Fruit fly (Drosophila melanogaster) whole organism, prepupa: Measurements from ENCODE around the gene CG12643.

Source experiments
- Blimp-1 ChIP-seq: fragments of 200-800 bp; sonication (Bioruptor generic); optimal IDR thresholded peaks from 3 replicates; lab custom pipeline; 2017; ENCODE audit warnings: missing biosample characterization, missing genetic modification characterization, mild to moderate bottlenecking, moderate library complexity, missing genetic modification reagents
- CG10631 ChIP-seq: fragments of 200-800 bp; sonication (Bioruptor generic); optimal IDR thresholded peaks from 2 replicates; lab custom pipeline; 2016; ENCODE audit warnings: missing biosample characterization, missing genetic modification characterization
- CG11902 ChIP-seq: fragments of 200-800 bp; sonication (Bioruptor generic); optimal IDR thresholded peaks from 3 replicates; lab custom pipeline; 2016; ENCODE audit warnings: missing biosample characterization, missing genetic modification characterization
- CG15336 ChIP-seq: fragments of 200-800 bp; sonication (Bioruptor generic); IDR thresholded peaks from 2 replicates; pipeline ENCODE4 v1.3.6; 2022; ENCODE audit warnings: missing biosample characterization, missing genetic modification characterization
- CG1621 ChIP-seq: fragments of 200-800 bp; sonication (Bioruptor generic); optimal IDR thresholded peaks from 3 replicates; lab custom pipeline; 2018; ENCODE audit warnings: missing biosample characterization, mild to moderate bottlenecking, missing genetic modification characterization
- CG16779 ChIP-seq: fragments of 200-800 bp; sonication (Bioruptor generic); optimal IDR thresholded peaks from 3 replicates; lab custom pipeline; 2017; ENCODE audit warnings: missing biosample characterization, mild to moderate bottlenecking, missing genetic modification characterization
- CG3032 ChIP-seq: fragments of 200-800 bp; optimal IDR thresholded peaks from 2 replicates; lab custom pipeline; 2019; ENCODE audit warnings: missing biosample characterization, mild to moderate bottlenecking, missing genetic modification characterization, moderate library complexity
- CG31627 ChIP-seq: fragments of 200-800 bp; sonication (Bioruptor generic); optimal IDR thresholded peaks from 3 replicates; lab custom pipeline; 2016; ENCODE audit warnings: missing biosample characterization, missing genetic modification characterization
- CG34406 ChIP-seq: fragments of 200-800 bp; sonication (Bioruptor generic); optimal IDR thresholded peaks from 3 replicates; lab custom pipeline; 2016; ENCODE audit warnings: missing biosample characterization, missing genetic modification characterization
- CG3919 ChIP-seq: fragments of 200-800 bp; sonication (Bioruptor generic); optimal IDR thresholded peaks from 3 replicates; lab custom pipeline; 2016; ENCODE audit warnings: missing biosample characterization, missing genetic modification characterization
- CG6163 ChIP-seq: fragments of 200-800 bp; sonication (Bioruptor generic); IDR thresholded peaks from 3 replicates; pipeline ENCODE4 v1.3.6; 2022; ENCODE audit warnings: missing biosample characterization, missing genetic modification characterization
- CG6276 ChIP-seq: fragments of 200-800 bp; sonication (Bioruptor generic); optimal IDR thresholded peaks from 2 replicates; lab custom pipeline; 2017; ENCODE audit warnings: missing biosample characterization, mild to moderate bottlenecking, missing genetic modification characterization
- CG6792 ChIP-seq: fragments of 200-800 bp; sonication (Bioruptor generic); optimal IDR thresholded peaks from 3 replicates; lab custom pipeline; 2016; ENCODE audit warnings: missing biosample characterization, missing genetic modification characterization
- CG6808 ChIP-seq: fragments of 200-800 bp; sonication (Bioruptor generic); optimal IDR thresholded peaks from 3 replicates; lab custom pipeline; 2017; ENCODE audit warnings: missing biosample characterization, missing genetic modification characterization, mild to moderate bottlenecking, moderate library complexity, missing genetic modification reagents
- CG6854 ChIP-seq: fragments of 200-800 bp; sonication (Bioruptor generic); optimal IDR thresholded peaks from 2 replicates; lab custom pipeline; 2017; ENCODE audit warnings: missing biosample characterization, mild to moderate bottlenecking, missing genetic modification characterization
- CG8119 ChIP-seq: fragments of 200-800 bp; sonication (Bioruptor generic); IDR thresholded peaks from 3 replicates; pipeline ENCODE4 v1.3.6; 2022; ENCODE audit warnings: missing biosample characterization, missing genetic modification characterization
- Eip75B ChIP-seq: fragments of 200-800 bp; sonication (Bioruptor generic); optimal IDR thresholded peaks from 3 replicates; lab custom pipeline; 2016; ENCODE audit warnings: missing biosample characterization, missing genetic modification characterization
- Eip78C ChIP-seq: fragments of 200-800 bp; sonication (Bioruptor generic); peaks from one replicate; lab custom pipeline; 2016; ENCODE audit warnings: missing biosample characterization, missing genetic modification characterization
- Eip93F ChIP-seq: fragments of 200-800 bp; sonication (Bioruptor generic); optimal IDR thresholded peaks from 2 replicates; lab custom pipeline; 2016; ENCODE audit warnings: missing biosample characterization, mild to moderate bottlenecking, missing genetic modification characterization
- Ets21C ChIP-seq: fragments of 200-800 bp; sonication (Bioruptor generic); optimal IDR thresholded peaks from 3 replicates; lab custom pipeline; 2016; ENCODE audit warnings: missing biosample characterization, missing genetic modification characterization
- Ets96B ChIP-seq: fragments of 200-800 bp; optimal IDR thresholded peaks from 2 replicates; lab custom pipeline; 2019; ENCODE audit warnings: missing biosample characterization, mild to moderate bottlenecking, missing genetic modification characterization, moderate library complexity
- Gug ChIP-seq: fragments of 200-800 bp; sonication (Bioruptor generic); IDR thresholded peaks from 2 replicates; pipeline ENCODE4 v1.3.6; 2022; ENCODE audit warnings: missing biosample characterization, missing genetic modification characterization
- Hr39 ChIP-seq: fragments of 200-800 bp; sonication (Bioruptor generic); optimal IDR thresholded peaks from 2 replicates; lab custom pipeline; 2016; ENCODE audit warnings: missing biosample characterization, missing genetic modification characterization
- Lpt ChIP-seq: fragments of 200-800 bp; sonication (Bioruptor generic); optimal IDR thresholded peaks from 3 replicates; lab custom pipeline; 2016; ENCODE audit warnings: missing biosample characterization, missing genetic modification characterization
- Met ChIP-seq: fragments of 200-800 bp; sonication (Bioruptor generic); optimal IDR thresholded peaks from 3 replicates; lab custom pipeline; 2016; ENCODE audit warnings: missing biosample characterization, missing genetic modification characterization
- OdsH ChIP-seq: fragments of 200-800 bp; sonication (Bioruptor generic); optimal IDR thresholded peaks from 3 replicates; lab custom pipeline; 2016; ENCODE audit warnings: missing biosample characterization, missing genetic modification characterization
- Sox15 ChIP-seq: fragments of 200-800 bp; sonication (Bioruptor generic); optimal IDR thresholded peaks from 3 replicates; lab custom pipeline; 2016; ENCODE audit warnings: missing biosample characterization, missing genetic modification characterization
- achi ChIP-seq: fragments of 200-800 bp; sonication (Bioruptor generic); optimal IDR thresholded peaks from 3 replicates; lab custom pipeline; 2016; ENCODE audit warnings: missing biosample characterization, missing genetic modification characterization
- acj6 ChIP-seq: fragments of 200-800 bp; sonication (Bioruptor generic); optimal IDR thresholded peaks from 3 replicates; lab custom pipeline; 2016; ENCODE audit warnings: missing biosample characterization, missing genetic modification characterization
- dac ChIP-seq: fragments of 200-800 bp; sonication (Bioruptor generic); optimal IDR thresholded peaks from 2 replicates; lab custom pipeline; 2017; ENCODE audit warnings: missing biosample characterization, mild to moderate bottlenecking, missing genetic modification characterization
- dsx ChIP-seq: fragments of 200-800 bp; optimal IDR thresholded peaks from 3 replicates; lab custom pipeline; 2019; ENCODE audit warnings: missing biosample characterization, mild to moderate bottlenecking, missing genetic modification characterization, moderate library complexity; ENCODE audit not compliant: poor library complexity, severe bottlenecking
- esn ChIP-seq: fragments of 200-800 bp; sonication (Bioruptor generic); optimal IDR thresholded peaks from 2 replicates; lab custom pipeline; 2016; ENCODE audit warnings: missing biosample characterization, mild to moderate bottlenecking, missing genetic modification characterization, moderate library complexity
- fd59A ChIP-seq: fragments of 200-800 bp; sonication (Bioruptor generic); optimal IDR thresholded peaks from 2 replicates; lab custom pipeline; 2017; ENCODE audit warnings: missing biosample characterization, mild to moderate bottlenecking, missing genetic modification characterization, missing genetic modification reagents
- fd85E ChIP-seq: fragments of 200-800 bp; sonication (Bioruptor generic); optimal IDR thresholded peaks from 3 replicates; lab custom pipeline; 2016; ENCODE audit warnings: missing biosample characterization, missing genetic modification characterization
- pdm3 ChIP-seq: fragments of 200-800 bp; sonication (Bioruptor generic); optimal IDR thresholded peaks from 3 replicates; lab custom pipeline; 2016; ENCODE audit warnings: missing biosample characterization, missing genetic modification characterization
- ss ChIP-seq, 2 experiments: fragments of 200-800 bp; sonication (Bioruptor generic); optimal IDR thresholded peaks; 2 replicates in 1 of 2; 3 replicates in 1 of 2; lab custom pipeline; 2017 to 2018; ENCODE audit warnings: mild to moderate bottlenecking in 2 of 2, missing biosample characterization in 2 of 2, missing genetic modification characterization in 2 of 2, moderate library complexity in 1 of 2
- svp ChIP-seq: fragments of 200-800 bp; sonication (Bioruptor generic); peaks from one replicate; lab custom pipeline; 2016; ENCODE audit warnings: missing biosample characterization, missing genetic modification characterization

The CG12643 gene

DNA sequence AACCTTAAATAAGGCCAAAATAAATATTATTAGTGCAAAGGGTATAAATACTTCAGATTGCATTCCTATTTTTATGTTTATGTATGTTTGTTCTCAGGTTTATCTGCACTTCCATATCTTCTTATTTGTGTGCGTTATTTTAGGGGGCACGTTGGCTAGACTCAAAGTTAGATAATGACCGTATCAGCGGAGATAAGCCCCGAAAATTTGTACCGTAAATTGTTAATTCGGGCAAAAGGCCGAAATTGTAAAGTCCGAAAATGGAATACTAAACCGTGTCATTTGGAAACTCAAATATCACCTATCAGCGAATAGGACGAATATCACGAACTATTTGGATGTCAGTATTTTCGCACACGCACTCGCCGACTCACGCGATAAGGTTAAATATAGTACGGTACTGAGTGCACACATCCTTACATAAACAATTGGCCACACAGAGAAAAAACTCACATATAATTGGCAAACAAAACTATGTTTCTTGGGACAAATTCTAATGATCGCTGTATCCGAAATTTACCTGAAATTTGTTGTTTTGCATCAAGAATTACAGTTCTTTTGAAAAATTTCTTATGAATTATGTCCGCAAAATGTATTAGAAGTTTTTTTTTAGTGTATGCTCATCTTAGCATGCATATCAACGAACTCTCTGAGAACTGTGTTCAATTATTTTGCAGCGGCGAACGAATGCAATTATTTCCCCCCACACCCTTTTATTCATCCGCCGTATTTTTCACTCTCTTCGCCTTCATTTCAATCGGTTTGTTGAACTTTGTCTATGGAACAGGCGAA lies 1.7 kb downstream of the CG12643 start, which contains the start of gene Hk (continued):
- TF ChIP-seq CG15336 (GFP tag; lab: Robert Waterston, UW) (peak; percentile 95), fd85E (GFP tag; lab: Kevin White, UChicago) (peak; percentile 36), CG3919 (peak; percentile 88), CG31627 (GFP tag; lab: Kevin White, UChicago) (peak; percentile 63), CG1621 (tag; lab: Kevin White, UChicago) (peak; percentile 83), acj6 (GFP tag; lab: Kevin White, UChicago) (peak; percentile 86), Eip75B (GFP tag; lab: Kevin White, UChicago) (peak; percentile 86), svp (GFP tag; lab: Kevin White, UChicago) (peak; percentile 78), dac (GFP tag; lab: Kevin White, UChicago) (peak; percentile 73), OdsH (GFP tag; lab: Kevin White, UChicago) (peak; percentile 92)

DNA sequence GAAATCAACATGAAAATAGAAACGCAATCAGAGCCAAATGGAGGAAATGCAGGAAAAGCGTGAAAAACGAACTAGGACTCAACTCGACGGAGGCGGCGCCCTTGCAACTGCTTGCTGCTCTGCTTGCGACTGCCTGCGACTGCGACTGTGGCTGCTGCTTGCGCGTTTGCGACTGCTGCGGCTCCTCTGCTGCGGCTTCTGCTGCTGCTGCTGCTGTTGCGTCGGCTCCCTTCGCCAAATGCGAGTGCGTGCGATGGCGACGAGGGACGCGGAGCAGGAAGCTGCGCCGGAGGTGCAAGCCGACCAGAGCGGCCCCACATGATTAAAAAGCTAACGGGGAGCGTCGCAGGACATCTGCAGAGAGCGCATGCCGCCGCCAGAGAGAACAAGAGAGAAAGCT lies 3.9 kb downstream of the CG12643 start:
- TF ChIP-seq Met (no peak), dac (GFP tag; lab: Kevin White, UChicago) (no peak), CG3032 (tag; lab: Kevin White, UChicago) (no peak), CG6792 (GFP tag; lab: Kevin White, UChicago) (no peak), fd85E (GFP tag; lab: Kevin White, UChicago) (no peak), CG34406 (no peak), pdm3 (GFP tag; lab: Kevin White, UChicago) (no peak), Eip78C (no peak), fd59A (GFP tag; lab: Kevin White, UChicago) (no peak), achi (no peak), Lpt (GFP tag; lab: Kevin White, UChicago) (no peak), CG6276 (GFP tag; lab: Kevin White, UChicago) (no peak), svp (GFP tag; lab: Kevin White, UChicago) (no peak), Sox15 (GFP tag; lab: Kevin White, UChicago) (no peak), CG6854 (GFP tag; lab: Kevin White, UChicago) (no peak), CG6163 (GFP tag; lab: Robert Waterston, UW) (no peak), CG8119 (GFP tag; lab: Robert Waterston, UW) (no peak), CG11902 (GFP tag; lab: Kevin White, UChicago) (no peak), ss (GFP tag; optimal IDR thresholded peaks at IDR 0.05; lab: Kevin White, UChicago) (no peak), CG3919 (no peak)
- TF ChIP-seq, all 60 proteins: peak for 0

DNA sequence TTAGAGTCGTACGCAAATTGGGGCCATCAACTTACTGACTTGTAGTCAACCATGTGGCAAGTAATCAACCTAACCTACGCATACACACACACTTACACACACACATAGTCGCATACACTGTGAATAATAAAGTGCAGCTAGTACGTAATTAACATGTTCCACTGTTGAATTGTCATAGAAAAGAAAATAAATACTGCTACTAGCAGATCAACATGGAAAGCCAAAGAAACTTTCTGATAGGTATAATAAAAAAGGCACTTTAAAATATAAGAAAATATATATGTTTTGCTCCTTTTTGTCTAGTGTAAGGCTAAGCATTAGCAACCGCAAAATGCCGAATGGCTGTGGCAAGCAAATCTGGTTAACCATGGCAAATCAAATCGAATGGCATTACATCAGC lies 5.5 kb downstream of the CG12643 start:
- TF ChIP-seq CG16779 (tag; lab: Kevin White, UChicago) (no peak), dsx (GFP tag; lab: Kevin White, UChicago) (no peak), Lpt (GFP tag; lab: Kevin White, UChicago) (no peak), svp (GFP tag; lab: Kevin White, UChicago) (no peak), Eip78C (no peak), Ets96B (no peak), CG6808 (no peak), CG15336 (GFP tag; lab: Robert Waterston, UW) (no peak), esn (GFP tag; lab: Kevin White, UChicago) (no peak), Blimp-1 (GFP tag; lab: Kevin White, UChicago) (no peak)

DNA sequence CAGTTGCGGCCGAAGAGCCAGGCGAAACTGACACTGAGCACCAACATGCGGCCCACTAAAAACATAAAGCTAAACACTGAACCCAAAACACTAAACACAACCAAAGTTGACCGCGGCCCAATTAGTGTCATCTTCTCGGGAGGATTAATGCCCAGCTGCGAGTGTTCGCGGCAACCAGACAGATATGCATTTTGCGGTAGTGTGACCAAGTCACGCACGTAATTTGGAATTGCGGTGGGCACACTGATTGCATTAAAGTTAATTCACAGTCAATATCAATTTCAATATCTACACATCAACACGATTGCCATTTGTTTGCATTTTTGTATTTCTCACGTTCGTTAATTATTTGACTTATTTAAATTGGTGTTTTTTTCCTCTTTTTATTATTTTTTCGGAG lies 8.8 kb downstream of the CG12643 start:
- TF ChIP-seq Hr39 (GFP tag; lab: Kevin White, UChicago), result no peak
- no peak for TF ChIP-seq CG6276 (GFP tag; lab: Kevin White, UChicago)
- TF ChIP-seq Ets21C, result no peak
- no peak for TF ChIP-seq Gug (GFP tag; lab: Robert Waterston, UW)
- TF ChIP-seq CG6792 (GFP tag; lab: Kevin White, UChicago), result no peak
- no peak for TF ChIP-seq Eip93F (GFP tag; lab: Kevin White, UChicago)
- no peak for TF ChIP-seq CG10631 (GFP tag; lab: Kevin White, UChicago)
- TF ChIP-seq CG3919, result no peak
- TF ChIP-seq fd59A (GFP tag; lab: Kevin White, UChicago), result no peak
- TF ChIP-seq, all 60 proteins: peak for 0
